Worm (Caenorhabditis elegans) whole organism, L3 larva: Measurements from ENCODE around the gene C16C8.5.
"Not testable (repeated sequence)": the region's sequence is repeated elsewhere in the genome, so short reads cannot be mapped to it uniquely, and the experiment has no call there.

Experiments
- R02D3.7 ChIP-seq: fragments of 150-350 bp; optimal IDR thresholded peaks from 2 replicates; lab custom pipeline; 2014; ENCODE audit warnings: missing biosample characterization, missing genetic modification characterization
- ZK546.5 ChIP-seq: sonication (generic microtip); optimal IDR thresholded peaks from 2 replicates; lab custom pipeline; 2017; ENCODE audit warnings: missing biosample characterization, missing genetic modification characterization
- aly-2 ChIP-seq: fragments of 150-350 bp; optimal IDR thresholded peaks from 2 replicates; lab custom pipeline; 2014; ENCODE audit warnings: missing biosample characterization, missing genetic modification characterization
- ama-1 ChIP-seq: fragments of 150-350 bp; optimal IDR thresholded peaks from 2 replicates; lab custom pipeline; 2018
- ceh-16 ChIP-seq: sonication (generic microtip); optimal IDR thresholded peaks from 2 replicates; lab custom pipeline; 2017; ENCODE audit warnings: missing biosample characterization, missing genetic modification characterization
- ceh-28 ChIP-seq: fragments of 150-350 bp; optimal IDR thresholded peaks from 2 replicates; lab custom pipeline; 2014; ENCODE audit warnings: missing biosample characterization, missing genetic modification reagents, missing genetic modification characterization
- ceh-82 ChIP-seq: fragments of 150-350 bp; optimal IDR thresholded peaks from 2 replicates; lab custom pipeline; 2014; ENCODE audit warnings: missing biosample characterization, missing genetic modification characterization
- ceh-9 ChIP-seq: sonication (generic microtip); optimal IDR thresholded peaks from 2 replicates; lab custom pipeline; 2018; ENCODE audit warnings: missing biosample characterization, missing genetic modification characterization
- elt-1 ChIP-seq: fragments of 150-350 bp; optimal IDR thresholded peaks from 2 replicates; lab custom pipeline; 2014; ENCODE audit warnings: missing biosample characterization, missing genetic modification characterization
- elt-2 ChIP-seq: sonication (generic microtip); optimal IDR thresholded peaks from 2 replicates; lab custom pipeline; 2016; ENCODE audit warnings: missing genetic modification reagents, mild to moderate bottlenecking, missing genetic modification characterization, missing compliant biosample characterization
- elt-3 ChIP-seq, 3 experiments: fragments of 150-350 bp in 1 of 3; sonication (generic microtip) in 2 of 3; optimal IDR thresholded peaks; 2 replicates in 2 of 3; 4 replicates in 1 of 3; lab custom pipeline; 2014 to 2017; ENCODE audit warnings: missing biosample characterization in 3 of 3, missing genetic modification characterization in 3 of 3
- eor-1 ChIP-seq, 2 experiments: fragments of 150-350 bp; optimal IDR thresholded peaks; 2 replicates each; lab custom pipeline; 2014 to 2018; ENCODE audit warnings: missing biosample characterization in 2 of 2, missing genetic modification characterization in 2 of 2
- fkh-10 ChIP-seq: sonication (generic microtip); optimal IDR thresholded peaks from 2 replicates; lab custom pipeline; 2017; ENCODE audit warnings: missing biosample characterization, missing genetic modification reagents, missing genetic modification characterization
- fkh-2 ChIP-seq: fragments of 150-350 bp; optimal IDR thresholded peaks from 2 replicates; lab custom pipeline; 2014; ENCODE audit warnings: missing biosample characterization, missing genetic modification reagents, missing genetic modification characterization
- fos-1 ChIP-seq: fragments of 150-350 bp; optimal IDR thresholded peaks from 2 replicates; lab custom pipeline; 2014; ENCODE audit warnings: missing biosample characterization, missing genetic modification characterization
- hmg-11 ChIP-seq: sonication (generic microtip); optimal IDR thresholded peaks from 2 replicates; lab custom pipeline; 2016; ENCODE audit warnings: missing genetic modification characterization, missing compliant biosample characterization
- lin-15B ChIP-seq: fragments of 150-350 bp; optimal IDR thresholded peaks from 2 replicates; lab custom pipeline; 2014; ENCODE audit warnings: missing biosample characterization, missing genetic modification characterization
- lin-39 ChIP-seq: fragments of 150-350 bp; optimal IDR thresholded peaks from 2 replicates; lab custom pipeline; 2018; ENCODE audit warnings: missing biosample characterization, missing genetic modification reagents, missing genetic modification characterization
- lsy-12 ChIP-seq: sonication (generic microtip); optimal IDR thresholded peaks from 2 replicates; lab custom pipeline; 2016; ENCODE audit warnings: mild to moderate bottlenecking, missing genetic modification characterization, missing compliant biosample characterization
- mdl-1 ChIP-seq: fragments of 150-350 bp; optimal IDR thresholded peaks from 2 replicates; lab custom pipeline; 2014; ENCODE audit warnings: missing biosample characterization, missing genetic modification characterization
- mml-1 ChIP-seq: fragments of 150-350 bp; sonication (generic microtip); optimal IDR thresholded peaks from 3 replicates; lab custom pipeline; 2014; ENCODE audit warnings: missing biosample characterization, missing genetic modification characterization
- nhr-12 ChIP-seq: fragments of 150-350 bp; optimal IDR thresholded peaks from 2 replicates; lab custom pipeline; 2014; ENCODE audit warnings: missing biosample characterization, missing genetic modification characterization
- nhr-237 ChIP-seq: fragments of 150-350 bp; optimal IDR thresholded peaks from 2 replicates; lab custom pipeline; 2014; ENCODE audit warnings: missing biosample characterization, missing genetic modification characterization
- nhr-25 ChIP-seq: sonication (generic microtip); optimal IDR thresholded peaks from 2 replicates; lab custom pipeline; 2017; ENCODE audit warnings: missing biosample characterization, missing genetic modification characterization
- nhr-28 ChIP-seq: fragments of 150-350 bp; optimal IDR thresholded peaks from 2 replicates; lab custom pipeline; 2014; ENCODE audit warnings: missing biosample characterization, missing genetic modification characterization
- nhr-76 ChIP-seq: fragments of 150-350 bp; sonication (generic microtip); optimal IDR thresholded peaks from 5 replicates; lab custom pipeline; 2014; ENCODE audit warnings: missing biosample characterization, missing genetic modification characterization
- nhr-77 ChIP-seq: fragments of 150-350 bp; optimal IDR thresholded peaks from 2 replicates; lab custom pipeline; 2014; ENCODE audit warnings: missing biosample characterization, missing genetic modification characterization
- pha-4 ChIP-seq: fragments of 150-350 bp; optimal IDR thresholded peaks from 2 replicates; lab custom pipeline; 2014; ENCODE audit warnings: missing biosample characterization, missing genetic modification reagents, missing genetic modification characterization
- pqm-1 ChIP-seq: fragments of 150-350 bp; optimal IDR thresholded peaks from 2 replicates; lab custom pipeline; 2017; ENCODE audit warnings: missing biosample characterization, missing genetic modification characterization, inconsistent platforms
- sea-2 ChIP-seq: fragments of 150-350 bp; sonication (generic microtip); optimal IDR thresholded peaks from 4 replicates; lab custom pipeline; 2014; ENCODE audit warnings: missing biosample characterization, missing genetic modification reagents, missing genetic modification characterization
- skn-1 ChIP-seq: fragments of 150-350 bp; optimal IDR thresholded peaks from 2 replicates; lab custom pipeline; 2014; ENCODE audit warnings: missing biosample characterization, missing genetic modification characterization
- snpc-4 ChIP-seq: fragments of 150-350 bp; optimal IDR thresholded peaks from 2 replicates; lab custom pipeline; 2014; ENCODE audit warnings: missing biosample characterization, missing genetic modification characterization
- tbx-2 ChIP-seq: sonication (generic microtip); optimal IDR thresholded peaks from 2 replicates; lab custom pipeline; 2016; ENCODE audit warnings: mild to moderate bottlenecking, missing genetic modification characterization, missing compliant biosample characterization
- unc-39 ChIP-seq: sonication (generic microtip); optimal IDR thresholded peaks from 4 replicates; lab custom pipeline; 2017; ENCODE audit warnings: missing biosample characterization, missing genetic modification characterization
- ztf-11 ChIP-seq: fragments of 150-350 bp; optimal IDR thresholded peaks from 2 replicates; lab custom pipeline; 2014; ENCODE audit warnings: missing biosample characterization, missing genetic modification characterization
- ztf-4 ChIP-seq: fragments of 150-350 bp; optimal IDR thresholded peaks from 2 replicates; lab custom pipeline; 2014; ENCODE audit warnings: missing biosample characterization, missing genetic modification characterization

The C16C8.5 gene

DNA sequence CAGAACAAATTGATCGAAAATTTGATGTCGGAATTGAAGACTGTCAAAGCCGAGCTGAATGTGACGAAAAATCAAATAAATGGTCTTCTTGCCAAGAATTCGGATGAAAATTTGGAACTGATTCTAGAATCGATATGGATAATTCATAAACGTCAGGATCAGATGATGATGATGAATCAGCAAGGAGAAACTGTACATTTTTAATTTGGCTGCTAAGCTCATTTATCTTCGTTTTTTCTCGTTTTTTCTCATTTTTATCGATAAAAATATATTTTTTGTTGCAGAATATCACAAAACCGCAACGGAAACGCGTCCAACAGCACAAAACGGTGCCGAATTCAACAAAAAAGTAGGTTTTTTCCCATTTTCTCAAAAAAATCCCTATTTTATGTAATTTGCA is 4.3 kb upstream of the C16C8.5 start, which contains the start of gene C16C8.14:
TSS of gene C16C8.14 (plus strand) at position 301 of the 400 bp plus-strand sequence.
- not testable (repeated sequence) for TF ChIP-seq fkh-10 (GFP tag; lab: Kevin White, UChicago); aly-2; eor-1 (tag; optimal IDR thresholded peaks at IDR 0.05; lab: Kevin White, UChicago)

DNA sequence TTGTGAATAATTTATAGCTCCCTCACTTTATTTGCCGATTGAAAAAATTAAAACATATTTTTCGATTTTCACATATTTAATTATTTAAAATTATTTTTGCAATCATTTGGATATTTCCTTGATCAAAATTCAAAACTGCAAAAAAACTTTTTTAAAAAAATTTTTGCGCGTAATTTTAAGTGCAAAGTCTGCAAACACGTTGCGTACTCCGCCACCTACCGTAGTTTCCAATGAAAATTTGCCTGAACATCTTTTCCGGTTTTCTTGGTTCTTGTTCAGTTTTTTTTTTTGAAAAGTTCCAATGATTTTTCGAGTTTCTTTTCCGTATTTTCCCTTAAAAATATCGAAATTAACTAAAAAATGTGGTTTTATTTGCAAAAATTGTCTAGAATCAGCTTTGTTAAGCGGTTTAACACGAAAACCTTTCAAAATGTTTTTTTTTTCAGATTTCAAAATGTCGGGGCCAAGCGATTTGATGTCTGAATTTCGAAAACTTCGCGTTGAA is 3.6 kb upstream of the C16C8.5 start, which contains the start of gene C16C8.25:
TSS of gene C16C8.25 (plus strand) at position 455 of the 505 bp plus-strand sequence.
- TF ChIP-seq hmg-11: no peak
- TF ChIP-seq ztf-11 (tag; lab: Kevin White, UChicago): no peak
- no peak for TF ChIP-seq ceh-16
- no peak for TF ChIP-seq fkh-10 (GFP tag; lab: Kevin White, UChicago)
- no peak for TF ChIP-seq lin-39 (tag; lab: Kevin White, UChicago)
- TF ChIP-seq skn-1 (tag; lab: Kevin White, UChicago): no peak
- no peak for TF ChIP-seq lin-15B
- no peak for TF ChIP-seq ztf-4 (tag; lab: Kevin White, UChicago)
- no peak for TF ChIP-seq snpc-4 (tag; lab: Kevin White, UChicago)
- TF ChIP-seq pqm-1 (tag; lab: Kevin White, UChicago): no peak
- no peak for TF ChIP-seq ceh-28 (tag; lab: Kevin White, UChicago)
- no peak for TF ChIP-seq fos-1 (tag; lab: Kevin White, UChicago)
- TF ChIP-seq pha-4: no peak
- no peak for TF ChIP-seq unc-39
- no peak for TF ChIP-seq sea-2 (GFP tag; lab: Kevin White, UChicago)

DNA sequence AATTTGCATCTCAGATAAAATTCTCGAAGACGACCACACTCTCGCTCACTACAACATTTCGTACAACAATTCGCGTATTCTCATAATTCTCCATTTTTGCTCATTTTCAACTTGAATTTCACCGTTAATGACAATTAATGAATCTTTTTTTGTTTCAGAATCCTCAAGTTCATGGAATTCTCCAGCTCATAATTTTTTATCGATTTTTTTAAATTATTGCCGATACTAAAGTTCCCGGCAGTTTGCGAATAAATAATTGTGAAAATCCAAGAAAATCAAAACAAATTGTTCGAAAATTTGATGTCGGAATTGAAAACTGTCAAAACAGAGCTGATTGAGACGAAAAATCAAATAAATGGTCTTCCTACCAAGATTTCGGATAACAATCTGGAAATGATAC is 2.7 kb upstream of the C16C8.5 start, which contains the start of gene C16C8.21:
TSS of gene C16C8.21 (plus strand) at position 301 of the 400 bp plus-strand sequence.
- TF ChIP-seq ZK546.5 (tag; lab: Kevin White, UChicago) (no peak), nhr-28 (tag; lab: Kevin White, UChicago) (no peak), snpc-4 (tag; lab: Kevin White, UChicago) (no peak), aly-2 (no peak), mdl-1 (tag; lab: Kevin White, UChicago) (no peak)

DNA sequence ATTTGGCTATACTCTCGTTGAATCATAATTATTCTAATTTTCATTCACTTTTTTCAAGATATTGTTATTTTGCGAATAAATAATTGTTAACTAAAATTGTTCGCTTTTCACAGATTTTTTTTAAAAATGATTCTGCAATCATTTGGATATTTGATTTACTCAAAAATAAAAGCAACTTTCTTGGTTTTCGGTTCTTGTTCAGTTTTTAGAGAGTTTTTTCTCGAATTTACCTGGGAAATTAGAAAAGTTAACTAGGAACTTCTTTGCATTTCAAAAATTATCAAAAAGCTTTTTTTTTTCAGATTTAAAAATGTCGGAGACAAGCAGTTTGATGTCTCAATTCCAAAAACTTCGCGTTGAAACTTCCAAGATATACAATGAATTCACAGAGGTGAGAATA is 1.5 kb upstream of the C16C8.5 start, which contains the start of the genes C16C8.20 and gldi-6:
TSS of gene C16C8.20 (plus strand) at position 301 of the 400 bp plus-strand sequence.
TSS of gene gldi-6 (plus strand) at position 301 of the 400 bp plus-strand sequence.
- TF ChIP-seq nhr-12 (tag; lab: Kevin White, UChicago): no peak
- TF ChIP-seq pha-4: no peak
- no peak for TF ChIP-seq lsy-12 (tag; lab: Kevin White, UChicago)
- no peak for TF ChIP-seq tbx-2 (tag; lab: Kevin White, UChicago)
- no peak for TF ChIP-seq hmg-11

DNA sequence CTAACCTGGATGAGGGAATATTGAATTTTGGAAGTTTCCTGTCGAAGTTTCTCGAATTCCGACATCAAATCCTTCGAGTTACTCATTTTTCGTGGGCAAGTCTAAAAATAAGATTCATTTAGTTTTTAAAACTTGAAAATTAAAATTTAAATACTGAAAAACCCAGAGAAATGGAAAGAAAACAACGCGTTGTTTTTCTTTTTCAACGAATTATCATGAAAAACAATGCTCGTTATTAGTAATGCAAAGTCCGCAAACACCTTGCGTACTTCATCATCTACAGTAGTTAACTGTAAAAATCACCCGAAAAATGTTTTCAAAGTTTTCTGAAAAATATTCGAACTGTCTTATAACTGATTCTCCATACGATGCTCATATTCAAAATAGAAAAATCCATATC is 905 bp downstream of the C16C8.5 start, which contains the start of gene C16C8.4:
TSS of gene C16C8.4 (minus strand) at position 101 of the 400 bp plus-strand sequence.
- no peak for TF ChIP-seq elt-3 (tag; optimal IDR thresholded peaks at IDR 0.05; lab: Kevin White, UChicago)
- no peak for TF ChIP-seq nhr-28 (tag; lab: Kevin White, UChicago)
- no peak for TF ChIP-seq fkh-2 (tag; lab: Kevin White, UChicago)
- no peak for TF ChIP-seq tbx-2 (tag; lab: Kevin White, UChicago)
- no peak for TF ChIP-seq ztf-11 (tag; lab: Kevin White, UChicago)
- no peak for TF ChIP-seq eor-1 (tag; optimal IDR thresholded peaks at IDR 0.05; lab: Kevin White, UChicago)
- no peak for TF ChIP-seq ZK546.5 (tag; lab: Kevin White, UChicago)
- TF ChIP-seq ceh-16: no peak
- no peak for TF ChIP-seq skn-1 (tag; lab: Kevin White, UChicago)
- TF ChIP-seq nhr-77 (tag; lab: Kevin White, UChicago): no peak
- no peak for TF ChIP-seq lsy-12 (tag; lab: Kevin White, UChicago)
- no peak for TF ChIP-seq aly-2
- TF ChIP-seq ama-1: no peak
- no peak for TF ChIP-seq nhr-76 (tag; lab: Kevin White, UChicago)
- no peak for TF ChIP-seq ceh-28 (tag; lab: Kevin White, UChicago)
- TF ChIP-seq nhr-237: no peak
- no peak for TF ChIP-seq mml-1 (tag; lab: Kevin White, UChicago)
- no peak for TF ChIP-seq elt-1
- no peak for TF ChIP-seq ceh-82
- TF ChIP-seq, all 47 proteins: peak for 0

DNA sequence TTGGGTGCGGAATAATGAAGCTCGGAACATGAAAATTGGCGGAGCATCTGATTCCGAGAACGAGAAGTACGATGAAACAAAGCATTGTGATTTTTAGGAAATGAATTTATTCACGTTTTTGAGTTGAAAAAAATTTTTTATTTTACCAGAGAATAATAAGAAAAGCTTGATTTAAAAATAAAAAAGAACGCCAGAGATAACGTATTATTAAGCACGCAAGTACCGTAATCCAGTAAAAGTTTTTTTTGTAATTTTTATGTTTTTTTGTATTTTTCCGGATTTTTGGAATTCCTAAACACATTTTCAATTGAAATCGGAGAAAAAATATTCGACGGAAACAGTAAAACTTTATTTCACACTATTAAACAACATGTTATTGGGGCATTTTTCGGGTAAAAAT is 2.0 kb downstream of the C16C8.5 start, which contains the start of gene C16C8.22:
TSS of gene C16C8.22 (minus strand) at position 101 of the 400 bp plus-strand sequence.
- TF ChIP-seq nhr-25 (tag; lab: Kevin White, UChicago) (no peak), ceh-9 (no peak), aly-2 (no peak), mml-1 (tag; lab: Kevin White, UChicago) (no peak), ceh-28 (tag; lab: Kevin White, UChicago) (no peak), fkh-2 (tag; lab: Kevin White, UChicago) (no peak), fkh-10 (GFP tag; lab: Kevin White, UChicago) (no peak), elt-1 (no peak), nhr-237 (no peak), R02D3.7 (tag; lab: Kevin White, UChicago) (no peak), elt-2 (tag; lab: Kevin White, UChicago) (no peak)
